Worm (Caenorhabditis elegans) whole organism, late embryonic: ENCODE results near the gene ZC8.6.

Experiments used
- C08G9.2 ChIP-seq: sonication (generic microtip); optimal IDR thresholded peaks from 2 replicates; lab custom pipeline; 2016; ENCODE audit warnings: mild to moderate bottlenecking, missing genetic modification characterization, moderate library complexity, missing compliant biosample characterization
- C38D4.7 ChIP-seq: fragments of 200-800 bp; sonication (Bioruptor generic); optimal IDR thresholded peaks from 2 replicates; lab custom pipeline; 2018; ENCODE audit warnings: mild to moderate bottlenecking, missing genetic modification characterization, moderate library complexity, missing compliant biosample characterization
- T23F11.4 ChIP-seq: fragments of 200-800 bp; sonication (Bioruptor generic); optimal IDR thresholded peaks from 2 replicates; lab custom pipeline; 2018; ENCODE audit warnings: mild to moderate bottlenecking, missing genetic modification characterization, missing compliant biosample characterization
- Y22D7AL.16 ChIP-seq: sonication (generic microtip); optimal IDR thresholded peaks from 2 replicates; lab custom pipeline; 2016; ENCODE audit warnings: missing genetic modification characterization, missing compliant biosample characterization
- ama-1 ChIP-seq: fragments of 150-350 bp; optimal IDR thresholded peaks from 2 replicates; lab custom pipeline; 2014
- ceh-18 ChIP-seq: sonication (generic microtip); optimal IDR thresholded peaks from 2 replicates; lab custom pipeline; 2016; ENCODE audit warnings: missing genetic modification characterization, missing compliant biosample characterization
- ceh-2 ChIP-seq: sonication (generic microtip); optimal IDR thresholded peaks from 2 replicates; lab custom pipeline; 2016; ENCODE audit warnings: missing genotype, missing genetic modification characterization, missing compliant biosample characterization
- ceh-24 ChIP-seq: sonication (generic microtip); optimal IDR thresholded peaks from 2 replicates; lab custom pipeline; 2016; ENCODE audit warnings: mild to moderate bottlenecking, missing genetic modification characterization, missing compliant biosample characterization
- ceh-30 ChIP-seq: fragments of 150-350 bp; optimal IDR thresholded peaks from 2 replicates; lab custom pipeline; 2014; ENCODE audit warnings: missing biosample characterization, missing genetic modification characterization
- ceh-48 ChIP-seq: sonication (generic microtip); optimal IDR thresholded peaks from 2 replicates; lab custom pipeline; 2016; ENCODE audit warnings: missing genetic modification characterization, inconsistent platforms, missing compliant biosample characterization
- ceh-6 ChIP-seq: fragments of 200-800 bp; sonication (Bioruptor generic); optimal IDR thresholded peaks from 2 replicates; lab custom pipeline; 2018; ENCODE audit warnings: mild to moderate bottlenecking, missing genetic modification characterization, missing compliant biosample characterization
- ceh-9 ChIP-seq: sonication (generic microtip); optimal IDR thresholded peaks from 2 replicates; lab custom pipeline; 2016; ENCODE audit warnings: mild to moderate bottlenecking, missing genetic modification characterization, inconsistent platforms, missing compliant biosample characterization
- che-1 ChIP-seq: sonication (generic microtip); optimal IDR thresholded peaks from 2 replicates; lab custom pipeline; 2016; ENCODE audit warnings: mild to moderate bottlenecking, missing genetic modification characterization, missing compliant biosample characterization
- dmd-4 ChIP-seq: sonication (generic microtip); optimal IDR thresholded peaks from 2 replicates; lab custom pipeline; 2016; ENCODE audit warnings: borderline replicate concordance, missing genetic modification characterization, missing compliant biosample characterization
- ets-4 ChIP-seq: sonication (generic microtip); optimal IDR thresholded peaks from 2 replicates; lab custom pipeline; 2016; ENCODE audit warnings: missing genetic modification characterization, missing compliant biosample characterization
- eyg-1 ChIP-seq: sonication (generic microtip); optimal IDR thresholded peaks from 2 replicates; lab custom pipeline; 2016; ENCODE audit warnings: missing genotype, missing genetic modification characterization, missing compliant biosample characterization
- fkh-10 ChIP-seq: fragments of 150-350 bp; optimal IDR thresholded peaks from 2 replicates; lab custom pipeline; 2014; ENCODE audit warnings: missing biosample characterization, missing genetic modification reagents, missing genetic modification characterization
- gmeb-2 ChIP-seq: sonication (generic microtip); optimal IDR thresholded peaks from 2 replicates; lab custom pipeline; 2016; ENCODE audit warnings: missing genetic modification characterization, inconsistent platforms, missing compliant biosample characterization
- hlh-30 ChIP-seq: sonication (generic microtip); optimal IDR thresholded peaks from 2 replicates; lab custom pipeline; 2017; ENCODE audit warnings: antibody characterized with exemption, missing genetic modification characterization, missing compliant biosample characterization; ENCODE audit not compliant: insufficient read depth
- hlh-6 ChIP-seq: sonication (generic microtip); optimal IDR thresholded peaks from 2 replicates; lab custom pipeline; 2016; ENCODE audit warnings: missing genotype, missing genetic modification characterization, missing compliant biosample characterization
- hlh-8 ChIP-seq: sonication (generic microtip); optimal IDR thresholded peaks from 2 replicates; lab custom pipeline; 2016; ENCODE audit warnings: missing genotype, missing genetic modification characterization, missing compliant biosample characterization
- lin-11 ChIP-seq: fragments of 200-800 bp; sonication (Bioruptor generic); optimal IDR thresholded peaks from 2 replicates; lab custom pipeline; 2018; ENCODE audit warnings: mild to moderate bottlenecking, missing genetic modification characterization, missing compliant biosample characterization
- madf-2 ChIP-seq: sonication (generic microtip); optimal IDR thresholded peaks from 2 replicates; lab custom pipeline; 2017; ENCODE audit warnings: missing genetic modification characterization, missing compliant biosample characterization
- nfya-1 ChIP-seq: sonication (generic microtip); optimal IDR thresholded peaks from 2 replicates; lab custom pipeline; 2017; ENCODE audit warnings: missing genetic modification characterization, mild to moderate bottlenecking, missing compliant biosample characterization, antibody characterized with exemption, moderate library complexity
- npax-4 ChIP-seq: sonication (generic microtip); optimal IDR thresholded peaks from 2 replicates; lab custom pipeline; 2016; ENCODE audit warnings: missing genetic modification characterization, missing compliant biosample characterization
- odd-2 ChIP-seq: sonication (generic microtip); optimal IDR thresholded peaks from 2 replicates; lab custom pipeline; 2017; ENCODE audit warnings: antibody characterized with exemption, mild to moderate bottlenecking, missing genetic modification characterization, missing compliant biosample characterization
- pax-1 ChIP-seq: fragments of 150-350 bp; optimal IDR thresholded peaks from 2 replicates; lab custom pipeline; 2014; ENCODE audit warnings: missing biosample characterization, missing genetic modification characterization
- pha-2 ChIP-seq: sonication (generic microtip); optimal IDR thresholded peaks from 2 replicates; lab custom pipeline; 2017; ENCODE audit warnings: mild to moderate bottlenecking, missing genetic modification characterization, missing compliant biosample characterization
- ref-2 ChIP-seq: sonication (generic microtip); optimal IDR thresholded peaks from 2 replicates; lab custom pipeline; 2016; ENCODE audit warnings: missing genetic modification characterization, missing compliant biosample characterization
- sox-2 ChIP-seq: fragments of 200-800 bp; sonication (Bioruptor generic); IDR thresholded peaks from 2 replicates; pipeline ENCODE4 v1.3.6; 2022; ENCODE audit warnings: missing genetic modification reagents, missing genetic modification characterization, missing compliant biosample characterization
- sox-4 ChIP-seq: sonication (generic microtip); optimal IDR thresholded peaks from 2 replicates; lab custom pipeline; 2017; ENCODE audit warnings: mild to moderate bottlenecking, missing genetic modification characterization, inconsistent platforms, missing compliant biosample characterization
- tbx-7 ChIP-seq: sonication (generic microtip); optimal IDR thresholded peaks from 2 replicates; lab custom pipeline; 2016; ENCODE audit warnings: missing genotype, missing genetic modification characterization, missing compliant biosample characterization
- unc-86 ChIP-seq: sonication (generic microtip); optimal IDR thresholded peaks from 2 replicates; lab custom pipeline; 2016; ENCODE audit warnings: missing genetic modification characterization, missing compliant biosample characterization

Gene ZC8.6

DNA sequence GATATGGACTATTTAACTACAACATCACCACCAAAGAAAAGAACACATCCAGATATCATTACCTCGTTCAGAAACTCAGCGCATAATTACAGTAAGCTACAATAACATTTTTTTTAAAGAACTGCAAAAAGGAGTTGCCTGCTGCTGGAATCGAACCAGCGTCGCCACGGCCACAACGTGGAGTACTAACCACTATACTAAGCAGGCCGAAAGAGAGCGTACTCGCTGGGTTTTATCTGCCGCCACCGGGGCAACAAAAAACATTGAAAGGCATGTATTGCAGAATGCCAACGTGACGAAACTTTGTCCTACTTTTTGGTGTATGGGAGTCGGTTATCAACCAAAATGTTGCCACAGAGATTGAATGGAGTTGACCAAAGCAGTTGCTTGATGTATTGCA, 25.3 kb upstream of the ZC8.6 start (continued):
- TF ChIP-seq pax-1 (tag; lab: Kevin White, UChicago) (no peak), T23F11.4 (GFP tag; lab: Kevin White, UChicago) (peak; percentile 12), dmd-4 (tag; lab: Kevin White, UChicago) (no peak), hlh-6 (tag; lab: Kevin White, UChicago) (peak; percentile 41), hlh-30 (tag; lab: Kevin White, UChicago) (no peak), lin-11 (tag; lab: Kevin White, UChicago) (peak; percentile 24), C38D4.7 (peak; percentile 53), ceh-24 (tag; lab: Kevin White, UChicago) (peak; percentile 7), sox-2 (GFP tag; lab: Robert Waterston, UW) (peak; percentile 52), tbx-7 (tag; lab: Kevin White, UChicago) (no peak), sox-4 (tag; lab: Kevin White, UChicago) (peak; percentile 49), npax-4 (no peak), pha-2 (tag; lab: Kevin White, UChicago) (peak; percentile 52), madf-2 (tag; lab: Kevin White, UChicago) (peak; percentile 10), ama-1 (lab: Kevin White, UChicago) (no peak), ets-4 (no peak)

DNA sequence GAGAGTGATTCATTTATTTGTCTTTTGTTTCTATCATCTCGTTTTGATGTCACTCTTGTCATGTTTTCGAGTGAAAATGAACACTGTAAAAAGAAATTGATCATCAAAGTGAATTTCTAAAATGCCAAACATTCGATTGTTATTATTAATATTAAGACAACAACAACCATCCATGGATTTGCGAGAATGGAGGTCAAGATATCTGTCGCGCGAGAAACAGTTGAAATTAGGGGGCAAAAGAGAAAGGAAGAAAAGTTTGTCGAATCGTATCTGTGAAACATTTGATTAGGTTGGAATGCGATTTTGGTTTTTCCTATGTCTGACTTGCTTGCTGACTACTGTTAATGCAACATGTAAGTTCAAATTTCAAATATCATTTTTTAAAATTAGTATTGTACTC, 23.6 kb upstream of the ZC8.6 start, which contains the start of gene ZC449.2:
Gene ZC449.2 (plus strand): TSS at position 290 of the 400 bp plus-strand sequence.
- no peak for TF ChIP-seq hlh-8 (tag; lab: Kevin White, UChicago)
- TF ChIP-seq hlh-6 (tag; lab: Kevin White, UChicago) = no peak
- no peak for TF ChIP-seq ceh-9 (tag; lab: Kevin White, UChicago)
- no peak for TF ChIP-seq ref-2 (tag; lab: Kevin White, UChicago)
- TF ChIP-seq pax-1 (tag; lab: Kevin White, UChicago) = no peak
- no peak for TF ChIP-seq ets-4
- TF ChIP-seq dmd-4 (tag; lab: Kevin White, UChicago) = no peak
- no peak for TF ChIP-seq T23F11.4 (GFP tag; lab: Kevin White, UChicago)
- no peak for TF ChIP-seq unc-86 (tag; lab: Kevin White, UChicago)
- no peak for TF ChIP-seq eyg-1 (tag; lab: Kevin White, UChicago)
- TF ChIP-seq pha-2 (tag; lab: Kevin White, UChicago) = no peak
- no peak for TF ChIP-seq che-1 (tag; lab: Kevin White, UChicago)
- TF ChIP-seq C08G9.2 (tag; lab: Kevin White, UChicago) = no peak
- no peak for TF ChIP-seq ceh-30

DNA sequence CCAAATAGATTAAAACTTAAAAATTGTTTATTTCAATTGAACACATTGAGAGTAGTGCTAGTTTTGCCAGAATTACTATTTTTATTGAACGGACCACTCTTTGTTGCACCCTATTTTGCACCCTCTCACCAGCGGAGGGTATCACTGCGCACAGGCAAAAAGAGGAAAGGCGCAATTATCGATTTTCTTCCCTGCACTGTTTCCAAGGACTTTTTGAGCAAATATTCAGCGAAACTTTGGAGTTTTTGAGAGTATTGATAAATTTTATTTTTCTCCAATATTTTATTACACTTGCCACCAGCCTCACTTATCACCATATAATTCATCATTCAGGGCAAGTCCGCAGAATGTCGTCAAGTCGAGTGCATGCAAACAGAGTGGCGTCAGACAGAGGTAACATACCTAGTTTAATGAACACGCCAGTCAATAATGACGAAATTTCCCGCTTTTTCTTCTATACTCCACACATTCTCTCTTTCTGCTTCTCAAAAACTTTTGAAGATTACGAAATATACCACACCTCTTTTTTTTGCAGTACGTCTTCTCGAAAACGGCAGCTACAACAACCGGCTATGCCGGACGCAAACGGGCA, 20.8 kb upstream of the ZC8.6 start:
- TF ChIP-seq ceh-48 (peak; percentile 72), Y22D7AL.16 (tag; lab: Kevin White, UChicago) (no peak), nfya-1 (tag; lab: Kevin White, UChicago) (peak; percentile 11)
- TF ChIP-seq, all 69 proteins: peak for 2

DNA sequence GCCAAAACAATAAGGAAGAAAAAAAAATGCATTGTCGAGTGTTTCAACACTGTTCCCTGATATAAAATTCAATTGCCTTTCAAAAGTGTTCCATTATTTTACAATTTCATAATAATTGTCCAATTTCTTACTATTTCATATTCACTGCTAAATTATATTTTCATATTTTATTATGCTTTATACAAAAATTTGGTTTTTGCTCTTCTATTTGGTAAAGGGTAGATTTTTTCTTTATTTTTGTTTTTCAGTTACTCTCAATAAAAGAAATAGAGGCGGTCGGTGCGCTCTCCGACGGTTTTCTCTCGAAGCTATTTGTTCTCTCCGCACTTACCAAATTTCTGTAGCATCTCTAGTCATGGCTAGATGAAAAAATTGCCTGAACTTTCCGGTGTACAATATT, 20.2 kb upstream of the ZC8.6 start, which contains the start of gene sek-3:
Gene sek-3 (plus strand): TSS at position 301 of the 400 bp plus-strand sequence.
- TF ChIP-seq gmeb-2 (no peak), ceh-18 (tag; lab: Kevin White, UChicago) (no peak), ama-1 (lab: Kevin White, UChicago) (no peak), T23F11.4 (GFP tag; lab: Kevin White, UChicago) (no peak), che-1 (tag; lab: Kevin White, UChicago) (no peak), pha-2 (tag; lab: Kevin White, UChicago) (no peak), odd-2 (no peak)

DNA sequence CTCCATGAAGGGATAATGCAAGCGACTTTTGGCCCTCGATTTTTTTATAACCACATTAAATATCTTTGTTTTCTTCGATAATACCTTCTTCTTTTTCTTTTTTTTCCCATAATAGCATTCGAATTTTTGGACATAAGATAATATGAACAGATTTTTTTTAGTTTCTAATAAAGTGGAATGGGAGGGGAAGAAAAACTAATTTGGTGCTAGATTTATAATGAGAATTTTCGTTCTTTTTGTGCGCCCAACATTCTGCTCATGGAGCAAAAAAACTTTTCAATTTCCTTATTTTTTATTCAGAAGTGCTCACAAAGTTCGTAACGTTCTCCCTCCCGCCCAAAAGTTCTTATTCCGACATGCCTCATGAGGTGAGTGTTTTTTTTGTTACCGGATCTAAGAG, 18.4 kb upstream of the ZC8.6 start, which contains the start of gene ZC449.8:
Gene ZC449.8 (plus strand): TSS at position 301 of the 400 bp plus-strand sequence.
- TF ChIP-seq ceh-6 (GFP tag; lab: Kevin White, UChicago) (no peak), lin-11 (tag; lab: Kevin White, UChicago) (no peak), ets-4 (no peak), sox-2 (GFP tag; lab: Robert Waterston, UW) (no peak), ceh-9 (tag; lab: Kevin White, UChicago) (no peak), ceh-2 (tag; lab: Kevin White, UChicago) (no peak), fkh-10 (GFP tag; lab: Kevin White, UChicago) (no peak)
